Fruit fly (Drosophila melanogaster): Measurements from ENCODE around the gene Rack1.

Rack1 gene

dm6 chr2L:7807563-7807962, 19.6 kb downstream of the Rack1 start:
- TF ChIP-seq noc (tag; optimal IDR thresholded peaks at IDR 0.05): no peak

dm6 chr2L:7799804-7800433, 27.2 kb downstream of the Rack1 start, which contains the start of the genes Herp and r2d2:
Gene Herp, minus strand, starts transcription at chr2L:7800058.
Gene r2d2, plus strand, starts transcription at chr2L:7800147.
- TF ChIP-seq noc (tag; optimal IDR thresholded peaks at IDR 0.05): peak; percentile 89

- no peak for TF ChIP-seq noc (tag; optimal IDR thresholded peaks at IDR 0.05)
Measured at dm6 chr2L:7795859-7796258, 31.3 kb downstream of the Rack1 start, which contains the start of gene LKRSDH. Gene LKRSDH, minus strand, starts transcription at chr2L:7795959.

dm6 chr2L:7794689-7795475, 32.2 kb downstream of the Rack1 start:
- TF ChIP-seq noc (tag; optimal IDR thresholded peaks at IDR 0.05): no peak

dm6 chr2L:7791356-7791738, 35.8 kb downstream of the Rack1 start:
- TF ChIP-seq noc (tag; optimal IDR thresholded peaks at IDR 0.05): no peak

- peak; percentile 60 for TF ChIP-seq noc (tag; optimal IDR thresholded peaks at IDR 0.05)
Measured at dm6 chr2L:7790448-7791355, 36.4 kb downstream of the Rack1 start, which contains the start of gene CG7149. Gene CG7149, minus strand, starts transcription at chr2L:7790557.

dm6 chr2L:7790081-7790447, 37.1 kb downstream of the Rack1 start:
- no peak for TF ChIP-seq noc (tag; optimal IDR thresholded peaks at IDR 0.05)

- no peak for TF ChIP-seq noc (tag; optimal IDR thresholded peaks at IDR 0.05)
Measured at dm6 chr2L:7788952-7789466, 38.1 kb downstream of the Rack1 start.

dm6 chr2L:7782788-7783401, 44.2 kb downstream of the Rack1 start, which contains the start of gene Brd7-9:
Gene Brd7-9, plus strand, starts transcription at chr2L:7782865.
- TF ChIP-seq noc (tag; optimal IDR thresholded peaks at IDR 0.05): peak; percentile 15

- no peak for TF ChIP-seq noc (tag; optimal IDR thresholded peaks at IDR 0.05)
Measured at dm6 chr2L:7781165-7781564, 46.0 kb downstream of the Rack1 start, which contains the start of gene CG7164. Gene CG7164, plus strand, starts transcription at chr2L:7781465.

- TF ChIP-seq noc (tag; optimal IDR thresholded peaks at IDR 0.05): no peak
Measured at dm6 chr2L:7779785-7780184, 47.3 kb downstream of the Rack1 start, which contains the start of gene Uro. Gene Uro, plus strand, starts transcription at chr2L:7780085.

- peak; percentile 40 for TF ChIP-seq noc (tag; optimal IDR thresholded peaks at IDR 0.05)
Measured at dm6 chr2L:7777979-7778692, 49.0 kb downstream of the Rack1 start, which contains the start of gene CG7179. Gene CG7179, minus strand, starts transcription at chr2L:7778029.

All from whole organism, larva.